Fruit fly (Drosophila melanogaster): ENCODE data around the gene CREG.

The CREG gene

DNA sequence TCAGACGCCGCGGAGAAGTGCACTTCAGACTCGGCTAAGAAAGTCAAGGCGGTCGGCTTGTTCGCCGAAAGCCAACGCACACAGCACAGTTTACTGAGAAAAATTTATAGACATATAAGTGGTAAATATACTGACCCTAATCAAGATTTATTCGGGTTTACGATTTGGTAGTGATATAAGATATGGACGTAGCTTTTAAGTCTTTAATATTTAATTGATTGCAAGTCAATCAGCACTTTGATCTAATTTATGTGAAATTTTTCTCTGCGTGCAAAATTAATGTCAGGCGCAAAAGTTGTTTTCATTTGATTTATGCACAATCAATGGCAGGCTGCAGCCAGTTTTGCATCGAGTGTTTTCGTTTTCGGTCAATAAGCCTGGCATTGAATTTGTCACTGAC is 36.0 kb upstream of the CREG start (continued):
- no peak for TF ChIP-seq CG31627 (GFP tag; optimal IDR thresholded peaks at IDR 0.05)
- no peak for TF ChIP-seq ss (GFP tag; optimal IDR thresholded peaks at IDR 0.05)
- peak; percentile 35 for TF ChIP-seq dac (GFP tag; optimal IDR thresholded peaks at IDR 0.05)
- no peak for TF ChIP-seq vri (GFP tag; optimal IDR thresholded peaks at IDR 0.05)
- no peak for TF ChIP-seq Eip75B (GFP tag; optimal IDR thresholded peaks at IDR 0.05)
- no peak for TF ChIP-seq dsx (GFP tag; optimal IDR thresholded peaks at IDR 0.05; ENCODE audit: poor library complexity, severe bottlenecking)
- peak; percentile 42 for TF ChIP-seq pdm3 (GFP tag; optimal IDR thresholded peaks at IDR 0.05)
- TF ChIP-seq net (GFP tag; optimal IDR thresholded peaks at IDR 0.05), result peak; percentile 23
- no peak for TF ChIP-seq CG3032 (tag; optimal IDR thresholded peaks at IDR 0.05)
- no peak for TF ChIP-seq CG11902 (GFP tag; optimal IDR thresholded peaks at IDR 0.05)
- TF ChIP-seq esn (GFP tag; optimal IDR thresholded peaks at IDR 0.05), result no peak
- no peak for TF ChIP-seq CG8319 (GFP tag; optimal IDR thresholded peaks at IDR 0.05)
- no peak for TF ChIP-seq lz (GFP tag; optimal IDR thresholded peaks at IDR 0.05)
- no peak for TF ChIP-seq acj6 (GFP tag; optimal IDR thresholded peaks at IDR 0.05)
- no peak for TF ChIP-seq spab (GFP tag; optimal IDR thresholded peaks at IDR 0.05)
- peak; percentile 73 for TF ChIP-seq CG32006 (GFP tag; optimal IDR thresholded peaks at IDR 0.05)
- TF ChIP-seq Eip78C (GFP tag), result no peak
- TF ChIP-seq CG6276 (GFP tag; optimal IDR thresholded peaks at IDR 0.05), result peak; percentile 53
- TF ChIP-seq Ets21C (GFP tag; optimal IDR thresholded peaks at IDR 0.05), result no peak
- TF ChIP-seq Hr4 (GFP tag; optimal IDR thresholded peaks at IDR 0.05), result peak; percentile 75
- no peak for TF ChIP-seq Sox102F (GFP tag; optimal IDR thresholded peaks at IDR 0.05)

DNA sequence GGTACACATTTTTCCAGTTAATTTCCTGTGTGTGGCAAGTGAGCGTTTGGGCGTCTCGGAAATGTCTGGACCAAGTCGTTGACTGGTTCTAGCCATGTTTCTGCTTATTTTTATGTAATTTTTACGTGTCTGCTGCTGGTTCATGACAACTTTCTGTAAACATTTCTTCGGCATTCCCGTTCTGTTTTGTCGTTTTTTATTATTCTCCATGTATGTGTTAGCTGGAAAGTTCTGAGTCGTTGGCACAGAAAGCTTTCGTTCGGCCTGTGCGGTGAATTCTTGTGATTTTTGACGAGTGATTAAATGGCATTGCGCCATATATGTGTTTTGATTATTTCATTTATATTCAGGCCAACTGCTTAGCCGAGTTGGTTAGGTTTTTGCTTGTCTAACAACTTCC is 31.8 kb upstream of the CREG start:
- TF ChIP-seq CG6792 (GFP tag; optimal IDR thresholded peaks at IDR 0.05) (no peak), net (GFP tag; optimal IDR thresholded peaks at IDR 0.05) (no peak), CG3032 (tag; optimal IDR thresholded peaks at IDR 0.05) (no peak), CG6163 (GFP tag; IDR thresholded peaks at IDR 0.05) (no peak), cyc (GFP tag; optimal IDR thresholded peaks at IDR 0.05) (no peak), Lpt (GFP tag; optimal IDR thresholded peaks at IDR 0.05) (no peak), Smox (GFP tag; optimal IDR thresholded peaks at IDR 0.05) (no peak), Ets96B (tag; optimal IDR thresholded peaks at IDR 0.05) (no peak), CG7368 (GFP tag; optimal IDR thresholded peaks at IDR 0.05) (no peak), CG32006 (GFP tag; optimal IDR thresholded peaks at IDR 0.05) (no peak), Hr4 (GFP tag; optimal IDR thresholded peaks at IDR 0.05) (no peak), Gug (GFP tag; IDR thresholded peaks at IDR 0.05) (no peak), salr (GFP tag; optimal IDR thresholded peaks at IDR 0.05) (no peak), vri (GFP tag; optimal IDR thresholded peaks at IDR 0.05) (no peak), esn (GFP tag; optimal IDR thresholded peaks at IDR 0.05) (no peak), CG6276 (GFP tag; optimal IDR thresholded peaks at IDR 0.05) (no peak), CG3919 (GFP tag; optimal IDR thresholded peaks at IDR 0.05) (no peak), CG11294 (GFP tag; IDR thresholded peaks at IDR 0.05) (no peak), Eip93F (GFP tag; optimal IDR thresholded peaks at IDR 0.05) (no peak)

DNA sequence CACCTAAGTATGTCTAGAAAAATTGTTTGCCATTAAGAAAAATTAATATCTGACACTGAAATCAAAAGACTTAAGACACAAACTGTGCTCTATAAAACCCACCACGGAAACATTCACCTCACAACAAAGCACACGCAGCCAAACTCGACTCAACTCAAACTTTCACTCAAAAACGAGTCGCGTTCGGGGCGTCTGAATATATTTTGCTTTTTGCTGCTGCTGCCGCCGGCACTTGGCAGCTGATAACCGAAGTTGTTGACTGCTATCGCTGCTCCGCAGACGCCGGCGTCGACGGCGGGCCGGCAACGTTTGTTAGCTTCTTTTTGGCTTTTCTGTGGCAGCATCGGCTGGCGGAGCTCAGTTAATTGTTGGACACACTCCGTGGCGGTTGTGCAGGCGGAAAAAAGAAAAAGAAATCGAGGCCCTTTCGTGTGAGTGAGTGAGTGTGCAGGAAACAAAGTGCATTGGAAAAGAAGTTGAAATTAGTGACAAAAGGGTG is 31.0 kb upstream of the CREG start, which contains the start of gene cysu:
TSS of gene cysu (plus strand) at position 352 of the 499 bp plus-strand sequence.
- no peak for TF ChIP-seq salr (GFP tag; optimal IDR thresholded peaks at IDR 0.05)
- no peak for TF ChIP-seq CG8319 (GFP tag; optimal IDR thresholded peaks at IDR 0.05)
- TF ChIP-seq Smox (GFP tag; optimal IDR thresholded peaks at IDR 0.05), result no peak
- TF ChIP-seq Hr38 (GFP tag; optimal IDR thresholded peaks at IDR 0.05), result no peak
- 0 out of 3 replicates have a peak, but pooled peaks have one; percentile 19 for TF ChIP-seq CG8119 (GFP tag; IDR thresholded peaks at IDR 0.05)
- TF ChIP-seq svp (GFP tag), result peak; percentile 35
- TF ChIP-seq CG11294 (GFP tag; IDR thresholded peaks at IDR 0.05), result no peak
- no peak for TF ChIP-seq CG10631 (GFP tag; optimal IDR thresholded peaks at IDR 0.05)

DNA sequence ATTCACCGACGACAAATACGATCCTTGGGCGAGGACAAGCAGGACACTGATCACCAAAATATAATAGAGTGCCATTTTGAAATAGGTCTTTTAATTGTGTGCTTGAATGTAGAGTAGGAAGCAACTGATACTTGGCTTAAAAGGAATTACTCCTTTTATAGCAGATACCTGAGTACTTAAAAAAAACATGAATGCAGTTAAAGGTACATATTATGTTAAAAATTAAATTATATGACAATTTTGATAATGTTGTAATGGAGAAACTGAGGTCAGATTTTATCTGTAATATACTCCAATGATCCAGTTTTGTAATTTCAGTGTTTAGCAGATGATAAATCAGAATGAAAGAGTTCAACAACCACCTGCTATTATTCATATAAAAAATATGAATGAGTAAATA is 27.7 kb upstream of the CREG start, which contains the start of gene CG14332:
TSS of gene CG14332 (minus strand) at position 101 of the 400 bp plus-strand sequence.
- TF ChIP-seq CG8319 (GFP tag; optimal IDR thresholded peaks at IDR 0.05) (no peak), Eip93F (GFP tag; optimal IDR thresholded peaks at IDR 0.05) (no peak), CG6792 (GFP tag; optimal IDR thresholded peaks at IDR 0.05) (no peak)
